Worm (Caenorhabditis elegans): ENCODE results near the gene C13A2.7.

Gene C13A2.7

DNA sequence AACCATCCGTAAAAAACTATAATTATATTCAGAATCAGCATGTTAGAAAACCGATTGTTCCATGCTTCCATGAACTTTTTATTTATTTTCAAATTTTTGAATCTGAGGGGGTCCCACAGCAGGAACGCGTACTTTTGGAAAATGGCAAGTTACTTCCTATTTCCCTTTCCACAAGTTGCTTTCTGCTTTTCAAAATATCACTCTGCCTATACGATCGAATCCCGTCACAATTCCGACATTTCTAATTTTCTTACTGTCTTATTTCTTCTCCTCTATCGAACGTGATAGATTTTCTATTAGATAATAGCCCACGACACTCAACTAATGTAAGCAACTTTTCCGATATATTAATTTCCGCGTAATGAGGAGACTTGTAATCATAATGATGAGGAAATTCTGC, 9.4 kb downstream of the C13A2.7 start, which contains the start of gene C13A2.5:
Gene C13A2.5, plus strand, starts transcription at position 301 of the 400 bp plus-strand sequence.
- TF ChIP-seq mef-2 (tag; optimal IDR thresholded peaks at IDR 0.05) (no peak), vab-15 (tag; optimal IDR thresholded peaks at IDR 0.05) (no peak), nhr-71 (tag; optimal IDR thresholded peaks at IDR 0.05) (no peak), fkh-4 (tag; optimal IDR thresholded peaks at IDR 0.05; ENCODE audit: borderline replicate concordance) (no peak), lin-13 (GFP tag; optimal IDR thresholded peaks at IDR 0.05) (no peak), isw-1 (GFP tag; IDR thresholded peaks at IDR 0.05) (no peak), tbx-2 (tag; optimal IDR thresholded peaks at IDR 0.05) (no peak), ztf-11 (tag; optimal IDR thresholded peaks at IDR 0.05) (no peak)

DNA sequence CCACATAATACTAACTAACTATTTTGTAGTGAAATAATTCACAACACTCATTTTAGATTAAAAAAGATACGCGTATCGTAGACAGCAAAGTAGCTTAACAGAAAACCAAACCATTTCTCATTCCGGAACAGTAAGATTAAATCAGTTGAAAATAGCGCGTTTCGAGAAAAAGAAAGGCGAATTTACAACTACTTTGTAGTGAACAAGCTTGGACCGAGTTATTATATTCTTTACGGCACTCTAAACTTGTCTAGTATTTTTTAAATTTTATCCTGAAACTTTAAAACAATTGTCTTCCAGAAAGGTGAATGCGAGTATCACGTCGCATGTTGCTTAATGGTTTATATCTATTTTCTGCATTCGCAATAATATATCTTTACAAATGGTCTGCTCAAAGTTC, 13.0 kb downstream of the C13A2.7 start, which contains the start of gene C13A2.4:
Gene C13A2.4, plus strand, starts transcription at position 301 of the 400 bp plus-strand sequence.
- no peak for TF ChIP-seq irx-1 (tag; optimal IDR thresholded peaks at IDR 0.05)
- TF ChIP-seq efl-1 (optimal IDR thresholded peaks at IDR 0.05) = no peak
- peak in 1 of 2 experiments; percentile 23 for TF ChIP-seq efl-1 (GFP tag; optimal IDR thresholded peaks at IDR 0.05 in 1 of 2)

DNA sequence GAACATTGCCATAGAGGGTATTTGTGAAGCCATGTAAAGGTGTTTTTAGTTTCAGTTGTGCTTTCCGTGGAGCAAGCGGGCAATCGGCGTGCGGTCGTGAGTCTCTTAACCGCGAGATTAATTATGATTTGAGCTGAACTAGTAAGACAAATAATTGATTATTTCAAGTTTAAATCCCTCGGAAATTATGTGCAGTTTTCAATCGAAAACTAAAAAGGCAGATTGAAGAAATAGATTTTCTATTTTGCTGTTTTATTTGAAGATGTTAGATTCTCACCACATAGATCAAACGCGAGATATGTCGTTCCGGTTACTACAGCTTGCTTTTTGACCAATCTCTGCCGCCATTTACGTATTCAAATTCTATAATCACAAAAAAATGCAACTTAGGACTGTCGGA, 15.9 kb downstream of the C13A2.7 start, which contains the start of gene C13A2.3:
Gene C13A2.3, plus strand, starts transcription at position 301 of the 400 bp plus-strand sequence.
- TF ChIP-seq Y116A8C.19 (tag; optimal IDR thresholded peaks at IDR 0.05; ENCODE audit: borderline replicate concordance) (no peak), zip-4 (GFP tag; optimal IDR thresholded peaks at IDR 0.05) (no peak), unc-130 (tag; optimal IDR thresholded peaks at IDR 0.05) (no peak), unc-62 (GFP tag; optimal IDR thresholded peaks at IDR 0.05) (no peak), ceh-63 (GFP tag; optimal IDR thresholded peaks at IDR 0.05) (no peak), unc-30 (tag; optimal IDR thresholded peaks at IDR 0.05) (no peak), egl-13 (tag; optimal IDR thresholded peaks at IDR 0.05) (no peak)

DNA sequence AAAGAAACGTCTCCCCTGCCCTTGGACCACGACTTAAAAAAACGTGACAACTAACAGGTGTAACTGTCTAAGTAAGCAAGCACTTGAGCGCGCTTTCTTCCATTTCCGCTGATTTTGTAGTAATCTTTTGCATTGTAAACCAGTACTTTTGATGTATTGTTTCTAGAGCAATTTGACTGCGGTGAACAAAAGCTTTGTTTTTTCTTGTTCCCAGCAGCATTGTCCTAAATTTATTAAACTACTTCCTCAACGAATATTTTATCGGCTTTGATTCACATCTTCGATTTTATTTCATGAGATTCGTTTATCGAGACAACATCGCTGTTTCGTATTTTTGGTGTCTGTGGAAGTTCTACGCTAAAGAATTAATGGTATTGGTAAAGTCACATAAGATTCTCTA, 22.6 kb downstream of the C13A2.7 start, which contains the start of gene C13A2.1:
Gene C13A2.1, plus strand, starts transcription at position 301 of the 400 bp plus-strand sequence.
- no peak for TF ChIP-seq nhr-12 (tag; optimal IDR thresholded peaks at IDR 0.05)
- TF ChIP-seq ceh-82 (tag; optimal IDR thresholded peaks at IDR 0.05) = no peak
- no peak for TF ChIP-seq nhr-90 (tag; optimal IDR thresholded peaks at IDR 0.05; ENCODE audit: poor library complexity)
- TF ChIP-seq swsn-7 (tag; optimal IDR thresholded peaks at IDR 0.05) = no peak
- no peak for TF ChIP-seq grh-1 (GFP tag; IDR thresholded peaks at IDR 0.05)
- TF ChIP-seq fkh-4 (tag; optimal IDR thresholded peaks at IDR 0.05; ENCODE audit: borderline replicate concordance) = no peak
- TF ChIP-seq elt-2 (tag; optimal IDR thresholded peaks at IDR 0.05) = no peak
- TF ChIP-seq unc-86 (tag; optimal IDR thresholded peaks at IDR 0.05) = no peak
- no peak for TF ChIP-seq alr-1 (tag; optimal IDR thresholded peaks at IDR 0.05; ENCODE audit: borderline replicate concordance)
- TF ChIP-seq dpl-1 (GFP tag; optimal IDR thresholded peaks at IDR 0.05) = no peak

DNA sequence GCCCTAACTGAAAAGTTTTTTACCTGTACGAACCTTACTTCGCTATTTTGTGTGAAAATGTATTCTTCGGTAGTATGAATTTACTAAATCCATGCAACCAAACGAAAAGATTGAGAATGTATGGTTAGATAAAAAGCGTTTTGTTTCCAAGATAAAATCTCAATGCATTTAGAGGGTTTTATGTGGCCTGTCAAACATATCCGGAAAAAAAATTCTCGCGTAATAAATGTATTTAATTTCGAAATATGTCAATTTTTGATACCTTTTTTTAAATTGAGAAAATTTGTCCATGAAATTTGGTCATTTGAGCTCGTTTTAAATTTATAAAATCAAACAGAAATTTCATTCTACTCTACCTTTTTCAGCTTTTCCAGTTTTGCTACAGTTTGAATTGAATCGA, 29.1 kb downstream of the C13A2.7 start, which contains the start of gene F07G11.4:
Gene F07G11.4, minus strand, starts transcription at position 101 of the 400 bp plus-strand sequence.
- TF ChIP-seq lin-35 (GFP tag; optimal IDR thresholded peaks at IDR 0.05) (no peak), nhr-12 (tag; optimal IDR thresholded peaks at IDR 0.05) (no peak), lin-14 (GFP tag; optimal IDR thresholded peaks at IDR 0.05) (no peak), unc-62 (GFP tag; optimal IDR thresholded peaks at IDR 0.05) (no peak), ama-1 (optimal IDR thresholded peaks at IDR 0.05) (no peak), aha-1 (tag; optimal IDR thresholded peaks at IDR 0.05) (no peak), ztf-4 (tag; optimal IDR thresholded peaks at IDR 0.05) (no peak), pag-3 (tag; optimal IDR thresholded peaks at IDR 0.05; ENCODE audit: borderline replicate concordance, insufficient read depth) (no peak), skn-1 (tag; optimal IDR thresholded peaks at IDR 0.05) (no peak), nhr-47 (tag; optimal IDR thresholded peaks at IDR 0.05) (no peak), lin-15B (tag; optimal IDR thresholded peaks at IDR 0.05) (no peak)
